Worm (Caenorhabditis elegans) whole organism, late embryonic: ENCODE results near the gene nhr-285.
"Not testable (repeated sequence)": the region's sequence is repeated elsewhere in the genome, so short reads cannot be mapped to it uniquely, and the experiment has no call there.

ENCODE experiments used
- C08G9.2 ChIP-seq: sonication (generic microtip); optimal IDR thresholded peaks from 2 replicates; lab custom pipeline; 2016; ENCODE audit warnings: mild to moderate bottlenecking, missing genetic modification characterization, moderate library complexity, missing compliant biosample characterization
- K02D7.2 ChIP-seq: sonication (generic microtip); optimal IDR thresholded peaks from 2 replicates; lab custom pipeline; 2017; ENCODE audit warnings: mild to moderate bottlenecking, missing genetic modification characterization, missing compliant biosample characterization
- Y22D7AL.16 ChIP-seq: sonication (generic microtip); optimal IDR thresholded peaks from 2 replicates; lab custom pipeline; 2016; ENCODE audit warnings: missing genetic modification characterization, missing compliant biosample characterization
- ama-1 ChIP-seq: fragments of 150-350 bp; optimal IDR thresholded peaks from 2 replicates; lab custom pipeline; 2014
- ceh-18 ChIP-seq: sonication (generic microtip); optimal IDR thresholded peaks from 2 replicates; lab custom pipeline; 2016; ENCODE audit warnings: missing genetic modification characterization, missing compliant biosample characterization
- ceh-19 ChIP-seq: fragments of 200-800 bp; sonication (Bioruptor generic); optimal IDR thresholded peaks from 2 replicates; lab custom pipeline; 2018; ENCODE audit warnings: mild to moderate bottlenecking, missing genetic modification characterization, missing compliant biosample characterization
- ceh-2 ChIP-seq: sonication (generic microtip); optimal IDR thresholded peaks from 2 replicates; lab custom pipeline; 2016; ENCODE audit warnings: missing genotype, missing genetic modification characterization, missing compliant biosample characterization
- ceh-30 ChIP-seq: fragments of 150-350 bp; optimal IDR thresholded peaks from 2 replicates; lab custom pipeline; 2014; ENCODE audit warnings: missing biosample characterization, missing genetic modification characterization
- ceh-31 ChIP-seq: sonication (generic microtip); optimal IDR thresholded peaks from 2 replicates; lab custom pipeline; 2016; ENCODE audit warnings: missing genetic modification characterization, missing compliant biosample characterization
- ceh-9 ChIP-seq: sonication (generic microtip); optimal IDR thresholded peaks from 2 replicates; lab custom pipeline; 2016; ENCODE audit warnings: mild to moderate bottlenecking, missing genetic modification characterization, inconsistent platforms, missing compliant biosample characterization
- dmd-4 ChIP-seq: sonication (generic microtip); optimal IDR thresholded peaks from 2 replicates; lab custom pipeline; 2016; ENCODE audit warnings: borderline replicate concordance, missing genetic modification characterization, missing compliant biosample characterization
- dve-1 ChIP-seq: sonication (generic microtip); optimal IDR thresholded peaks from 2 replicates; lab custom pipeline; 2017; ENCODE audit warnings: antibody characterized with exemption, mild to moderate bottlenecking, missing genetic modification characterization, missing compliant biosample characterization
- elt-4 ChIP-seq: sonication (generic microtip); optimal IDR thresholded peaks from 2 replicates; lab custom pipeline; 2016; ENCODE audit warnings: missing genetic modification characterization, missing compliant biosample characterization
- ets-4 ChIP-seq: sonication (generic microtip); optimal IDR thresholded peaks from 2 replicates; lab custom pipeline; 2016; ENCODE audit warnings: missing genetic modification characterization, missing compliant biosample characterization
- gmeb-2 ChIP-seq: sonication (generic microtip); optimal IDR thresholded peaks from 2 replicates; lab custom pipeline; 2016; ENCODE audit warnings: missing genetic modification characterization, inconsistent platforms, missing compliant biosample characterization
- hlh-13 ChIP-seq: fragments of 200-800 bp; sonication (Bioruptor generic); optimal IDR thresholded peaks from 2 replicates; lab custom pipeline; 2018; ENCODE audit warnings: mild to moderate bottlenecking, missing genetic modification characterization, missing compliant biosample characterization
- hlh-15 ChIP-seq: sonication (generic microtip); optimal IDR thresholded peaks from 2 replicates; lab custom pipeline; 2016; ENCODE audit warnings: missing genetic modification characterization, missing compliant biosample characterization
- hlh-30 ChIP-seq: sonication (generic microtip); optimal IDR thresholded peaks from 2 replicates; lab custom pipeline; 2017; ENCODE audit warnings: antibody characterized with exemption, missing genetic modification characterization, missing compliant biosample characterization; ENCODE audit not compliant: insufficient read depth
- hlh-6 ChIP-seq: sonication (generic microtip); optimal IDR thresholded peaks from 2 replicates; lab custom pipeline; 2016; ENCODE audit warnings: missing genotype, missing genetic modification characterization, missing compliant biosample characterization
- lin-11 ChIP-seq: fragments of 200-800 bp; sonication (Bioruptor generic); optimal IDR thresholded peaks from 2 replicates; lab custom pipeline; 2018; ENCODE audit warnings: mild to moderate bottlenecking, missing genetic modification characterization, missing compliant biosample characterization
- madf-2 ChIP-seq: sonication (generic microtip); optimal IDR thresholded peaks from 2 replicates; lab custom pipeline; 2017; ENCODE audit warnings: missing genetic modification characterization, missing compliant biosample characterization
- mec-3 ChIP-seq: sonication (generic microtip); optimal IDR thresholded peaks from 2 replicates; lab custom pipeline; 2016; ENCODE audit warnings: borderline replicate concordance, missing genetic modification characterization, missing compliant biosample characterization
- nhr-11 ChIP-seq: fragments of 150-350 bp; optimal IDR thresholded peaks from 2 replicates; lab custom pipeline; 2014; ENCODE audit warnings: missing biosample characterization, missing genetic modification characterization
- npax-4 ChIP-seq: sonication (generic microtip); optimal IDR thresholded peaks from 2 replicates; lab custom pipeline; 2016; ENCODE audit warnings: missing genetic modification characterization, missing compliant biosample characterization
- pag-3 ChIP-seq: sonication (generic microtip); optimal IDR thresholded peaks from 2 replicates; lab custom pipeline; 2016; ENCODE audit warnings: missing compliant biosample characterization, missing genetic modification characterization, borderline replicate concordance
- pat-9 ChIP-seq: fragments of 200-800 bp; sonication (Bioruptor generic); optimal IDR thresholded peaks from 2 replicates; lab custom pipeline; 2018; ENCODE audit warnings: mild to moderate bottlenecking, missing genetic modification characterization, moderate library complexity, missing compliant biosample characterization
- pax-1 ChIP-seq: fragments of 150-350 bp; optimal IDR thresholded peaks from 2 replicates; lab custom pipeline; 2014; ENCODE audit warnings: missing biosample characterization, missing genetic modification characterization
- pha-4 ChIP-seq: fragments of 150-350 bp; optimal IDR thresholded peaks from 2 replicates; lab custom pipeline; 2018; ENCODE audit warnings: missing biosample characterization, missing genetic modification reagents, missing genetic modification characterization
- pqm-1 ChIP-seq: sonication (generic microtip); optimal IDR thresholded peaks from 2 replicates; lab custom pipeline; 2016; ENCODE audit warnings: missing genetic modification characterization, missing compliant biosample characterization
- pros-1 ChIP-seq: fragments of 150-350 bp; optimal IDR thresholded peaks from 2 replicates; lab custom pipeline; 2014; ENCODE audit warnings: missing biosample characterization, missing genetic modification reagents, missing genetic modification characterization
- rnt-1 ChIP-seq: sonication (generic microtip); optimal IDR thresholded peaks from 2 replicates; lab custom pipeline; 2016; ENCODE audit warnings: missing genetic modification characterization, missing compliant biosample characterization
- sdc-2 ChIP-seq: sonication (generic microtip); optimal IDR thresholded peaks from 2 replicates; lab custom pipeline; 2016; ENCODE audit warnings: missing genotype, missing genetic modification characterization, missing compliant biosample characterization
- sox-2 ChIP-seq: fragments of 200-800 bp; sonication (Bioruptor generic); IDR thresholded peaks from 2 replicates; pipeline ENCODE4 v1.3.6; 2022; ENCODE audit warnings: missing genetic modification reagents, missing genetic modification characterization, missing compliant biosample characterization
- sox-4 ChIP-seq: sonication (generic microtip); optimal IDR thresholded peaks from 2 replicates; lab custom pipeline; 2017; ENCODE audit warnings: mild to moderate bottlenecking, missing genetic modification characterization, inconsistent platforms, missing compliant biosample characterization
- syd-9 ChIP-seq: sonication (generic microtip); optimal IDR thresholded peaks from 2 replicates; lab custom pipeline; 2016; ENCODE audit warnings: mild to moderate bottlenecking, missing genetic modification characterization, moderate library complexity, missing compliant biosample characterization
- tbx-7 ChIP-seq: sonication (generic microtip); optimal IDR thresholded peaks from 2 replicates; lab custom pipeline; 2016; ENCODE audit warnings: missing genotype, missing genetic modification characterization, missing compliant biosample characterization
- ttx-3 ChIP-seq: sonication (generic microtip); optimal IDR thresholded peaks from 2 replicates; lab custom pipeline; 2016; ENCODE audit warnings: missing genetic modification reagents, missing genetic modification characterization, missing compliant biosample characterization
- unc-86 ChIP-seq: sonication (generic microtip); optimal IDR thresholded peaks from 2 replicates; lab custom pipeline; 2016; ENCODE audit warnings: missing genetic modification characterization, missing compliant biosample characterization
- zip-5 ChIP-seq: sonication (generic microtip); optimal IDR thresholded peaks from 2 replicates; lab custom pipeline; 2016; ENCODE audit warnings: missing genetic modification characterization, missing compliant biosample characterization

Gene nhr-285

ce11 chrV:15750130-15750529 lies 28.9 kb downstream of the nhr-285 start, which contains the start of gene str-6:
Gene str-6, minus strand, starts transcription at chrV:15750230.
- TF ChIP-seq ceh-2 (tag; lab: Kevin White, UChicago): no peak
- no peak for TF ChIP-seq ceh-19
- no peak for TF ChIP-seq ets-4 (tag; lab: Kevin White, UChicago)
- TF ChIP-seq pat-9 (tag; lab: Kevin White, UChicago): no peak
- TF ChIP-seq madf-2 (tag; lab: Kevin White, UChicago): no peak
- no peak for TF ChIP-seq gmeb-2 (tag; lab: Kevin White, UChicago)
- TF ChIP-seq hlh-13 (GFP tag; lab: Kevin White, UChicago): no peak
- TF ChIP-seq ama-1 (lab: Kevin White, UChicago): no peak
- no peak for TF ChIP-seq ceh-18

ce11 chrV:15748343-15748742 lies 30.7 kb downstream of the nhr-285 start, which contains the start of gene T23D5.8:
Gene T23D5.8, minus strand, starts transcription at chrV:15748443.
- TF ChIP-seq C08G9.2; tbx-7 (tag; lab: Kevin White, UChicago); hlh-30: not testable (repeated sequence)

- not testable (repeated sequence) for TF ChIP-seq pha-4; sox-4 (tag; lab: Kevin White, UChicago); ttx-3
- TF ChIP-seq, all 69 proteins: peak for 0; not testable (repeated sequence) for 69
These were observed 34.7 kb downstream of the nhr-285 start, which contains the start of gene str-19 for ce11 chrV:15744366-15744765. Gene str-19, minus strand, starts transcription at chrV:15744466.

ce11 chrV:15741851-15742250 lies 37.2 kb downstream of the nhr-285 start, which contains the start of gene str-18:
Gene str-18, minus strand, starts transcription at chrV:15741951.
- no peak for TF ChIP-seq sdc-2
- TF ChIP-seq hlh-15 (tag; lab: Kevin White, UChicago): no peak
- no peak for TF ChIP-seq dve-1
- no peak for TF ChIP-seq hlh-6 (tag; lab: Kevin White, UChicago)
- no peak for TF ChIP-seq hlh-30
- TF ChIP-seq pag-3 (tag; lab: Kevin White, UChicago): no peak
- no peak for TF ChIP-seq ets-4 (tag; lab: Kevin White, UChicago)
- no peak for TF ChIP-seq Y22D7AL.16 (tag; lab: Kevin White, UChicago)
- no peak for TF ChIP-seq sox-4 (tag; lab: Kevin White, UChicago)
- no peak for TF ChIP-seq mec-3 (tag; lab: Kevin White, UChicago)
- no peak for TF ChIP-seq ceh-30 (tag; lab: Kevin White, UChicago)
- TF ChIP-seq ceh-19: no peak
- no peak for TF ChIP-seq K02D7.2 (tag; lab: Kevin White, UChicago)
- TF ChIP-seq dmd-4 (tag; lab: Kevin White, UChicago): no peak
- TF ChIP-seq pqm-1: no peak
- TF ChIP-seq syd-9: no peak
- TF ChIP-seq unc-86 (tag; lab: Kevin White, UChicago): no peak

ce11 chrV:15735720-15736119 lies 43.3 kb downstream of the nhr-285 start, which contains the start of gene str-27:
Gene str-27, minus strand, starts transcription at chrV:15735820.
- TF ChIP-seq lin-11 (tag; lab: Kevin White, UChicago) (no peak), nhr-11 (tag; lab: Kevin White, UChicago) (no peak), hlh-6 (tag; lab: Kevin White, UChicago) (no peak), pax-1 (tag; lab: Kevin White, UChicago) (no peak), rnt-1 (tag; lab: Kevin White, UChicago) (no peak), ttx-3 (no peak), pat-9 (tag; lab: Kevin White, UChicago) (no peak)
- TF ChIP-seq, all 69 proteins: peak for 0

- no peak for TF ChIP-seq elt-4
- no peak for TF ChIP-seq pag-3 (tag; lab: Kevin White, UChicago)
- no peak for TF ChIP-seq Y22D7AL.16 (tag; lab: Kevin White, UChicago)
- TF ChIP-seq sox-2 (GFP tag; lab: Robert Waterston, UW): no peak
- TF ChIP-seq ceh-9 (tag; lab: Kevin White, UChicago): no peak
- no peak for TF ChIP-seq zip-5 (tag; lab: Kevin White, UChicago)
- no peak for TF ChIP-seq K02D7.2 (tag; lab: Kevin White, UChicago)
- TF ChIP-seq npax-4: no peak
- no peak for TF ChIP-seq ttx-3
- no peak for TF ChIP-seq ets-4 (tag; lab: Kevin White, UChicago)
- no peak for TF ChIP-seq gmeb-2 (tag; lab: Kevin White, UChicago)
- no peak for TF ChIP-seq ceh-31 (tag; lab: Kevin White, UChicago)
- TF ChIP-seq pros-1 (tag; lab: Kevin White, UChicago): no peak
- no peak for TF ChIP-seq madf-2 (tag; lab: Kevin White, UChicago)
- no peak for TF ChIP-seq ceh-30 (tag; lab: Kevin White, UChicago)
- no peak for TF ChIP-seq hlh-6 (tag; lab: Kevin White, UChicago)
These were observed 45.5 kb downstream of the nhr-285 start, which contains the start of gene T23D5.3 for ce11 chrV:15733568-15733967. Gene T23D5.3, minus strand, starts transcription at chrV:15733668.
